Worm (Caenorhabditis elegans): ENCODE data around the gene C23G10.2.

ce11 chrIII:6198378-6199234 is 9.3 kb upstream of the C23G10.2 start, which contains the start of the genes C23G10.7 and rpn-2:
- no peak for TF ChIP-seq bed-2 (GFP tag; IDR thresholded peaks at IDR 0.05)
- TF ChIP-seq akir-1 (GFP tag; optimal IDR thresholded peaks at IDR 0.05): no peak
- TF ChIP-seq sea-2 (GFP tag; IDR thresholded peaks at IDR 0.05): no peak
- TF ChIP-seq mel-28 (tag; optimal IDR thresholded peaks at IDR 0.05; ENCODE audit: borderline replicate concordance): no peak
- peak; percentile 42; the same call in 1 of the 2 replicates for TF ChIP-seq hmg-1.2 (GFP tag; IDR thresholded peaks at IDR 0.05)
